Worm (Caenorhabditis elegans) whole organism, young adult: Measurements from ENCODE around the gene rmd-1.

Experiments used
- B0019.2 ChIP-seq: fragments of 200-800 bp; sonication (Bioruptor generic); conservative IDR thresholded peaks from 2 replicates; pipeline ENCODE4 v1.3.6; 2022; ENCODE audit warnings: missing genetic modification reagents, missing genetic modification characterization, missing compliant biosample characterization
- B0261.1 ChIP-seq: sonication (generic microtip); optimal IDR thresholded peaks from 2 replicates; lab custom pipeline; 2016; ENCODE audit warnings: mild to moderate bottlenecking, missing genetic modification characterization, moderate library complexity, missing compliant biosample characterization
- B0336.3 ChIP-seq: fragments of 200-800 bp; sonication (Bioruptor generic); IDR thresholded peaks from 2 replicates; pipeline ENCODE4 v1.3.6; 2022; ENCODE audit warnings: missing genetic modification characterization, missing compliant biosample characterization
- C06A6.2 ChIP-seq: fragments of 200-800 bp; sonication (Bioruptor generic); conservative IDR thresholded peaks from 2 replicates; pipeline ENCODE4 v1.3.6; 2022; ENCODE audit warnings: missing genetic modification characterization, missing compliant biosample characterization
- F23B12.7 ChIP-seq: sonication (generic microtip); optimal IDR thresholded peaks from 2 replicates; lab custom pipeline; 2017; ENCODE audit warnings: missing genetic modification characterization, mild to moderate bottlenecking, missing compliant biosample characterization, antibody characterized with exemption, moderate library complexity; ENCODE audit not compliant: insufficient read depth
- F49E8.2 ChIP-seq: sonication (generic microtip); optimal IDR thresholded peaks from 3 replicates; lab custom pipeline; 2017; ENCODE audit warnings: missing genetic modification characterization, mild to moderate bottlenecking, missing compliant biosample characterization, antibody characterized with exemption, moderate library complexity; ENCODE audit not compliant: insufficient read depth
- F55B11.4 ChIP-seq: sonication (generic microtip); optimal IDR thresholded peaks from 2 replicates; lab custom pipeline; 2016; ENCODE audit warnings: missing compliant biosample characterization, missing genetic modification characterization, borderline replicate concordance; ENCODE audit not compliant: insufficient read depth
- K11D2.4 ChIP-seq: fragments of 200-800 bp; sonication (Bioruptor generic); IDR thresholded peaks from 2 replicates; pipeline ENCODE4 v1.3.6; 2022; ENCODE audit warnings: missing genetic modification reagents, missing genetic modification characterization, missing compliant biosample characterization
- T07F8.4 ChIP-seq: sonication (generic microtip); optimal IDR thresholded peaks from 2 replicates; lab custom pipeline; 2016; ENCODE audit warnings: mild to moderate bottlenecking, missing genetic modification characterization, moderate library complexity, missing compliant biosample characterization
- akir-1 ChIP-seq: fragments of 200-800 bp; sonication (Bioruptor generic); optimal IDR thresholded peaks from 2 replicates; lab custom pipeline; 2018; ENCODE audit warnings: mild to moderate bottlenecking, missing genetic modification characterization, moderate library complexity, missing compliant biosample characterization
- aptf-3 ChIP-seq: fragments of 200-800 bp; sonication (Bioruptor generic); IDR thresholded peaks from 2 replicates; pipeline ENCODE4 v1.3.6; 2022; ENCODE audit warnings: missing genetic modification characterization, missing compliant biosample characterization
- attf-6 ChIP-seq: fragments of 200-800 bp; sonication (Bioruptor generic); IDR thresholded peaks from 2 replicates; pipeline ENCODE4 v1.3.6; 2022; ENCODE audit warnings: missing genetic modification reagents, missing genetic modification characterization, missing compliant biosample characterization
- bed-1 ChIP-seq: fragments of 200-800 bp; sonication (Bioruptor generic); IDR thresholded peaks from 2 replicates; pipeline ENCODE4 v1.3.6; 2022; ENCODE audit warnings: missing genetic modification reagents, missing genetic modification characterization, missing compliant biosample characterization
- bed-2 ChIP-seq: fragments of 200-800 bp; sonication (Bioruptor generic); IDR thresholded peaks from 2 replicates; pipeline ENCODE4 v1.3.6; 2022; ENCODE audit warnings: missing genetic modification reagents, missing genetic modification characterization, missing compliant biosample characterization
- ceh-27 ChIP-seq: fragments of 200-800 bp; sonication (Bioruptor generic); optimal IDR thresholded peaks from 2 replicates; lab custom pipeline; 2018; ENCODE audit warnings: mild to moderate bottlenecking, missing genetic modification characterization, moderate library complexity, missing compliant biosample characterization
- ceh-40 ChIP-seq: fragments of 200-800 bp; sonication (Bioruptor generic); IDR thresholded peaks from 2 replicates; pipeline ENCODE4 v1.3.6; 2022; ENCODE audit warnings: missing genetic modification characterization, missing compliant biosample characterization
- dox-1 ChIP-seq: fragments of 200-800 bp; sonication (Bioruptor generic); IDR thresholded peaks from 2 replicates; pipeline ENCODE4 v1.3.6; 2022; ENCODE audit warnings: missing genetic modification reagents, missing genetic modification characterization, missing compliant biosample characterization
- dpff-1 ChIP-seq: sonication (generic microtip); optimal IDR thresholded peaks from 2 replicates; lab custom pipeline; 2017; ENCODE audit warnings: mild to moderate bottlenecking, missing genetic modification characterization, missing compliant biosample characterization
- egl-44 ChIP-seq: fragments of 200-800 bp; sonication (Bioruptor generic); IDR thresholded peaks from 2 replicates; pipeline ENCODE4 v1.3.6; 2022; ENCODE audit warnings: missing genetic modification reagents, missing genetic modification characterization, missing compliant biosample characterization
- ekl-4 ChIP-seq: fragments of 200-800 bp; sonication (Bioruptor generic); IDR thresholded peaks from 2 replicates; pipeline ENCODE4 v1.3.6; 2022; ENCODE audit warnings: missing genetic modification reagents, missing genetic modification characterization, missing compliant biosample characterization
- gei-17 ChIP-seq: fragments of 200-800 bp; sonication (Bioruptor generic); optimal IDR thresholded peaks from 2 replicates; lab custom pipeline; 2018; ENCODE audit warnings: mild to moderate bottlenecking, missing genetic modification characterization, missing compliant biosample characterization
- hlh-26 ChIP-seq: fragments of 200-800 bp; sonication (Bioruptor generic); conservative IDR thresholded peaks from 2 replicates; pipeline ENCODE4 v1.3.6; 2022; ENCODE audit warnings: missing genetic modification reagents, missing genetic modification characterization, missing compliant biosample characterization
- hmg-1.2 ChIP-seq: fragments of 200-800 bp; sonication (Bioruptor generic); IDR thresholded peaks from 2 replicates; pipeline ENCODE4 v1.3.6; 2022; ENCODE audit warnings: missing genetic modification reagents, missing genetic modification characterization, missing compliant biosample characterization
- hrde-1 ChIP-seq: sonication (generic microtip); optimal IDR thresholded peaks from 2 replicates; lab custom pipeline; 2016; ENCODE audit warnings: missing genetic modification characterization, mild to moderate bottlenecking, missing compliant biosample characterization, moderate library complexity, missing genotype, missing genetic modification reagents, borderline replicate concordance
- let-526 ChIP-seq: fragments of 200-800 bp; sonication (Bioruptor generic); IDR thresholded peaks from 2 replicates; pipeline ENCODE4 v1.3.6; 2022; ENCODE audit warnings: missing genetic modification reagents, missing genetic modification characterization, missing compliant biosample characterization
- lir-1 ChIP-seq: fragments of 200-800 bp; sonication (Bioruptor generic); conservative IDR thresholded peaks from 2 replicates; pipeline ENCODE4 v1.3.6; 2022; ENCODE audit warnings: missing genetic modification reagents, missing genetic modification characterization, missing compliant biosample characterization
- madf-6 ChIP-seq: fragments of 200-800 bp; sonication (Bioruptor generic); IDR thresholded peaks from 2 replicates; pipeline ENCODE4 v1.3.6; 2022; ENCODE audit warnings: missing genetic modification reagents, missing genetic modification characterization, missing compliant biosample characterization
- madf-8 ChIP-seq: fragments of 200-800 bp; sonication (Bioruptor generic); conservative IDR thresholded peaks from 2 replicates; pipeline ENCODE4 v1.3.6; 2022; ENCODE audit warnings: missing genetic modification reagents, missing genetic modification characterization, missing compliant biosample characterization
- mcd-1 ChIP-seq: fragments of 200-800 bp; sonication (Bioruptor generic); IDR thresholded peaks from 2 replicates; pipeline ENCODE4 v1.3.6; 2022; ENCODE audit warnings: missing genetic modification reagents, missing genetic modification characterization, missing compliant biosample characterization
- mel-28 ChIP-seq: sonication (generic microtip); optimal IDR thresholded peaks from 2 replicates; lab custom pipeline; 2016; ENCODE audit warnings: borderline replicate concordance, mild to moderate bottlenecking, missing genetic modification characterization, missing compliant biosample characterization
- mes-4 ChIP-seq: sonication (generic microtip); optimal IDR thresholded peaks from 2 replicates; lab custom pipeline; 2016; ENCODE audit warnings: missing genotype, missing genetic modification characterization, missing compliant biosample characterization
- nfya-2 ChIP-seq: fragments of 200-800 bp; sonication (Bioruptor generic); IDR thresholded peaks from 2 replicates; pipeline ENCODE4 v1.3.6; 2022; ENCODE audit warnings: missing genetic modification reagents, missing genetic modification characterization, missing compliant biosample characterization
- nhr-179 ChIP-seq: sonication (generic microtip); optimal IDR thresholded peaks from 2 replicates; lab custom pipeline; 2016; ENCODE audit warnings: mild to moderate bottlenecking, missing genetic modification characterization, missing compliant biosample characterization
- nhr-80 ChIP-seq: sonication (generic microtip); optimal IDR thresholded peaks from 2 replicates; lab custom pipeline; 2016; ENCODE audit warnings: missing genetic modification characterization, missing compliant biosample characterization
- pha-4 ChIP-seq: fragments of 150-350 bp; sonication (generic microtip); optimal IDR thresholded peaks from 2 replicates; lab custom pipeline; 2014; ENCODE audit warnings: missing biosample characterization, missing genetic modification reagents, missing genetic modification characterization
- repo-1 ChIP-seq: sonication (generic microtip); optimal IDR thresholded peaks from 2 replicates; lab custom pipeline; 2017; ENCODE audit warnings: mild to moderate bottlenecking, missing genetic modification characterization, missing compliant biosample characterization
- snpc-4 ChIP-seq, 5 experiments: fragments of 150-350 bp in 1 of 5; sonication (generic microtip) in 4 of 5; optimal IDR thresholded peaks; 2 replicates each; lab custom pipeline; 2014 to 2018; ENCODE audit warnings: missing genetic modification characterization in 5 of 5, missing biosample characterization in 3 of 5, antibody characterized with exemption in 2 of 5, mild to moderate bottlenecking in 2 of 5, missing compliant biosample characterization in 2 of 5, missing genotype in 2 of 5, moderate library complexity in 2 of 5, missing genetic modification reagents in 1 of 5
- tbx-9 ChIP-seq: sonication (generic microtip); optimal IDR thresholded peaks from 2 replicates; lab custom pipeline; 2016; ENCODE audit warnings: borderline replicate concordance, missing genetic modification characterization, inconsistent platforms, missing compliant biosample characterization
- zfh-2 ChIP-seq: fragments of 200-800 bp; sonication (Bioruptor generic); conservative IDR thresholded peaks from 2 replicates; pipeline ENCODE4 v1.3.6; 2022; ENCODE audit warnings: missing genetic modification reagents, missing genetic modification characterization, missing compliant biosample characterization
- zim-3 ChIP-seq: sonication (generic microtip); optimal IDR thresholded peaks from 2 replicates; lab custom pipeline; 2017; ENCODE audit warnings: mild to moderate bottlenecking, missing genetic modification characterization, moderate library complexity, missing compliant biosample characterization
- ztf-25 ChIP-seq: fragments of 200-800 bp; sonication (Bioruptor generic); IDR thresholded peaks from 2 replicates; pipeline ENCODE4 v1.3.6; 2022; ENCODE audit warnings: missing genetic modification reagents, missing genetic modification characterization, missing compliant biosample characterization
- ztf-6 ChIP-seq: fragments of 200-800 bp; sonication (Bioruptor generic); IDR thresholded peaks from 2 replicates; pipeline ENCODE4 v1.3.6; 2022; ENCODE audit warnings: missing genetic modification reagents, missing genetic modification characterization, missing compliant biosample characterization

The rmd-1 gene

DNA sequence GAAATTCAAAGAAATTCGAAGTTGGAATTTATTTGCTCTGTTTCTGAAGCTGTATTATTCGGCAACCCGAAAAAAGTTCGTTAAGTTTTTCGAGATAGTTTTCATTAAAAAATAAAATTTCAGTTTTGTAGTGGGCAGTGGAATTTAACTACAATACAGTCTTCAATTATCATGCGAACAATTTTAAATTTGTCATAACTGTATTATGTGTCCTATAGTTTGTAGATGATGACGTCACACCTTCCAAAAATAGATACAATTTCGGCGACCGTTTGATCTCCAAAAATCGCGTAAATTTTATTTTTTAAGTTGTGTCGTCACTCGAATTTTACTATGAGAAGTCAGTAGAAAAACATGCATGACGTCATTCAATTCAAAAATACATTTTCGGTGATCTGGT is 45.7 kb upstream of the rmd-1 start (continued):
- TF ChIP-seq akir-1 (no peak), let-526 (GFP tag; lab: Robert Waterston, UW) (no peak), C06A6.2 (GFP tag; lab: Robert Waterston, UW) (no peak)

DNA sequence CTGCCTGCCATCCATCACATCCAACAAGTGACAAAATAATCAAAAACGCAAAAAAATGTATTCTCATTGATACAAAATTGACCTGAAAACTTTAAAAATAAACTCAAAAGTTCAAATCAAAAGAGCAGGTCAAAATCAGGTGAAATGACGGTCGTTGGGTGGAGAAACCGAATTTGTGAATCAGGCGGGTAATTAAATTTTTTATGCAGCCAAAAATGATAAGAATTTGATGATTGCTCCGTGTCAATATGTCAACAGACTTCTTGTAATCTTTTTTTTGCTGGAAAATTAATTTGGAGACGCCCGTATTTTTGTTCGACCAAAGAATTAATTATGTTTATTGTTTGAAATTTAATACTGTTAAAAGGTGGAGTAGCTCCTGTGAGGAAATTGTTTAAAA is 45.0 kb upstream of the rmd-1 start, which contains the start of gene ncx-6:
ncx-6 (minus strand) TSS at position 88 of the 400 bp plus-strand sequence.
- TF ChIP-seq hmg-1.2 = no peak
- no peak for TF ChIP-seq gei-17 (GFP tag; lab: Kevin White, UChicago)
- no peak for TF ChIP-seq ztf-25
- TF ChIP-seq mes-4 = no peak
- no peak for TF ChIP-seq zfh-2 (GFP tag; lab: Robert Waterston, UW)
- TF ChIP-seq madf-8 (GFP tag; lab: Robert Waterston, UW) = no peak
- no peak for TF ChIP-seq snpc-4 (GFP tag; optimal IDR thresholded peaks at IDR 0.05; lab: Kevin White, UChicago)
- peak in 1 of 4 experiments; percentile 16 for TF ChIP-seq snpc-4 (tag; optimal IDR thresholded peaks at IDR 0.05; lab: Kevin White, UChicago)
- peak; percentile 53 for TF ChIP-seq nhr-80 (tag; lab: Kevin White, UChicago)
- no peak for TF ChIP-seq T07F8.4 (tag; lab: Kevin White, UChicago)
- TF ChIP-seq, all 124 proteins: peak for 2

DNA sequence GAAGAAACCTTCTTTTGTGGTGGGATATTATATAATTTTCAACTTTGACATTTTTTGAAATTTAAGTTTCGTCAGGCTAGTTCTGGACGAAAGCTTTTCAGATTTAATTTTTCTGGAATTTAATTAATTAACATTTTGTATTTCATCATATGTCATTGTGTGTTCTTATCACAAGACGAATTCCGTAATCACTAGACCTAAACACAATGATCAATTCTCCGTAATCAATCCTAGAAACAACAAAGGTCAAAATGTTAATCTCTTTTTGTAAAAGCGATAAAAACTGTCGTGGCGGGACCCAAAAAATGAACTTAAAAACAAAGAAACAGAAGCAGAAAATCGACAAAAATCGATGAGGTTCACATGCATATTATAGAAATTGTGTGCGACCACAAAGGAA is 44.2 kb upstream of the rmd-1 start:
- TF ChIP-seq gei-17 (GFP tag; lab: Kevin White, UChicago) (no peak), lir-1 (GFP tag; lab: Robert Waterston, UW) (no peak), ceh-27 (GFP tag; lab: Kevin White, UChicago) (no peak), hmg-1.2 (no peak), K11D2.4 (GFP tag; lab: Robert Waterston, UW) (no peak), nhr-179 (tag; lab: Kevin White, UChicago) (no peak), egl-44 (GFP tag; lab: Robert Waterston, UW) (no peak), dpff-1 (tag; lab: Kevin White, UChicago) (no peak), aptf-3 (no peak), bed-1 (GFP tag; lab: Robert Waterston, UW) (no peak), attf-6 (GFP tag; lab: Robert Waterston, UW) (no peak), zim-3 (tag; lab: Kevin White, UChicago) (no peak), mcd-1 (GFP tag; lab: Robert Waterston, UW) (no peak), madf-6 (GFP tag; lab: Robert Waterston, UW) (no peak), mel-28 (tag; lab: Kevin White, UChicago) (no peak), F23B12.7 (tag; lab: Kevin White, UChicago) (no peak), B0019.2 (no peak), hrde-1 (tag; lab: Kevin White, UChicago) (no peak), pha-4 (tag; lab: Kevin White, UChicago) (no peak)

DNA sequence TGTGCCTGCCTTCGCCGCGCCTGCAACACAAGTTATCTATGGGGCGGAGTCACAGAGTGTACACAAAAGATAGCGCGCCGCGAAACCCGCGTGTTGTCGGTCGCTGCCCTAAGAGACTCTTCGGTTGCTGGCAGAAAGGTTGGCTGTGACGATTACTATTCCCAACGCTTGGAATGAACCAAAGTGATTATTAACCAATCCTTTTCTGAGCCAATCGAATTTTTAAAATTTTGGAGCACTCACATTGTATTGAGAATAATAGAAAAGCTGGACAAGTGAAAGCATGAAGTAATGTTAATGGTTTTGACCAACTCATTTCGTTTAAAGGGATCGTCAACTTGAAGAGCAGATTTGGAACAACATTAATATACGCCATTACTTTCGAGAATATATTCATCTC is 41.7 kb upstream of the rmd-1 start:
- TF ChIP-seq snpc-4 (GFP tag; optimal IDR thresholded peaks at IDR 0.05; lab: Kevin White, UChicago) (peak; percentile 98), snpc-4 (tag; optimal IDR thresholded peaks at IDR 0.05; lab: Kevin White, UChicago) (peak; percentile 98 to 100 (median 99)), B0336.3 (peak; percentile 87), mcd-1 (GFP tag; lab: Robert Waterston, UW) (peak; percentile 76), F49E8.2 (tag; lab: Kevin White, UChicago) (peak; percentile 67), ztf-6 (GFP tag; lab: Robert Waterston, UW) (no peak), aptf-3 (no peak), madf-6 (GFP tag; lab: Robert Waterston, UW) (peak; percentile 92), zim-3 (tag; lab: Kevin White, UChicago) (peak; percentile 40), dox-1 (GFP tag; lab: Robert Waterston, UW) (no peak; the same call in 1 of the 2 replicates), bed-2 (GFP tag; lab: Robert Waterston, UW) (no peak), repo-1 (tag; lab: Kevin White, UChicago) (peak; percentile 76), hlh-26 (no peak), ceh-40 (GFP tag; lab: Robert Waterston, UW) (no peak), dpff-1 (tag; lab: Kevin White, UChicago) (no peak), B0261.1 (tag; lab: Kevin White, UChicago) (no peak), ekl-4 (GFP tag; lab: Robert Waterston, UW) (no peak; the same call in none of the 2 replicates), nfya-2 (GFP tag; lab: Robert Waterston, UW) (no peak), F55B11.4 (tag; lab: Kevin White, UChicago) (no peak), tbx-9 (tag; lab: Kevin White, UChicago) (no peak)
